Worm (Caenorhabditis elegans) whole organism, L3 larva: ENCODE results near the gene C06E8.5.

Experiments
- R02D3.7 ChIP-seq: fragments of 150-350 bp; optimal IDR thresholded peaks from 2 replicates; lab custom pipeline; 2014; ENCODE audit warnings: missing biosample characterization, missing genetic modification characterization
- ZK546.5 ChIP-seq: sonication (generic microtip); optimal IDR thresholded peaks from 2 replicates; lab custom pipeline; 2017; ENCODE audit warnings: missing biosample characterization, missing genetic modification characterization
- aly-2 ChIP-seq: fragments of 150-350 bp; optimal IDR thresholded peaks from 2 replicates; lab custom pipeline; 2014; ENCODE audit warnings: missing biosample characterization, missing genetic modification characterization
- ama-1 ChIP-seq: fragments of 150-350 bp; optimal IDR thresholded peaks from 2 replicates; lab custom pipeline; 2018
- ceh-82 ChIP-seq: fragments of 150-350 bp; optimal IDR thresholded peaks from 2 replicates; lab custom pipeline; 2014; ENCODE audit warnings: missing biosample characterization, missing genetic modification characterization
- ceh-9 ChIP-seq: sonication (generic microtip); optimal IDR thresholded peaks from 2 replicates; lab custom pipeline; 2018; ENCODE audit warnings: missing biosample characterization, missing genetic modification characterization
- daf-12 ChIP-seq: fragments of 150-350 bp; optimal IDR thresholded peaks from 2 replicates; lab custom pipeline; 2014; ENCODE audit warnings: missing biosample characterization, missing genetic modification reagents, missing genetic modification characterization
- egl-27 ChIP-seq: sonication (generic microtip); optimal IDR thresholded peaks from 4 replicates; lab custom pipeline; 2017; ENCODE audit warnings: missing biosample characterization, missing genetic modification reagents, missing genetic modification characterization
- egl-5 ChIP-seq: fragments of 150-350 bp; optimal IDR thresholded peaks from 2 replicates; lab custom pipeline; 2017; ENCODE audit warnings: missing biosample characterization, missing genetic modification reagents, missing genetic modification characterization, inconsistent platforms
- elt-1 ChIP-seq: fragments of 150-350 bp; optimal IDR thresholded peaks from 2 replicates; lab custom pipeline; 2014; ENCODE audit warnings: missing biosample characterization, missing genetic modification characterization
- elt-2 ChIP-seq: sonication (generic microtip); optimal IDR thresholded peaks from 2 replicates; lab custom pipeline; 2016; ENCODE audit warnings: missing genetic modification reagents, mild to moderate bottlenecking, missing genetic modification characterization, missing compliant biosample characterization
- eor-1 ChIP-seq, 2 experiments: fragments of 150-350 bp; optimal IDR thresholded peaks; 2 replicates each; lab custom pipeline; 2014 to 2018; ENCODE audit warnings: missing biosample characterization in 2 of 2, missing genetic modification characterization in 2 of 2
- fkh-10 ChIP-seq: sonication (generic microtip); optimal IDR thresholded peaks from 2 replicates; lab custom pipeline; 2017; ENCODE audit warnings: missing biosample characterization, missing genetic modification reagents, missing genetic modification characterization
- fos-1 ChIP-seq: fragments of 150-350 bp; optimal IDR thresholded peaks from 2 replicates; lab custom pipeline; 2014; ENCODE audit warnings: missing biosample characterization, missing genetic modification characterization
- hmg-11 ChIP-seq: sonication (generic microtip); optimal IDR thresholded peaks from 2 replicates; lab custom pipeline; 2016; ENCODE audit warnings: missing genetic modification characterization, missing compliant biosample characterization
- lin-15B ChIP-seq: fragments of 150-350 bp; optimal IDR thresholded peaks from 2 replicates; lab custom pipeline; 2014; ENCODE audit warnings: missing biosample characterization, missing genetic modification characterization
- lsy-12 ChIP-seq: sonication (generic microtip); optimal IDR thresholded peaks from 2 replicates; lab custom pipeline; 2016; ENCODE audit warnings: mild to moderate bottlenecking, missing genetic modification characterization, missing compliant biosample characterization
- mdl-1 ChIP-seq: fragments of 150-350 bp; optimal IDR thresholded peaks from 2 replicates; lab custom pipeline; 2014; ENCODE audit warnings: missing biosample characterization, missing genetic modification characterization
- mml-1 ChIP-seq: fragments of 150-350 bp; sonication (generic microtip); optimal IDR thresholded peaks from 3 replicates; lab custom pipeline; 2014; ENCODE audit warnings: missing biosample characterization, missing genetic modification characterization
- nfya-1 ChIP-seq: sonication (generic microtip); optimal IDR thresholded peaks from 2 replicates; lab custom pipeline; 2017; ENCODE audit warnings: missing genetic modification characterization, mild to moderate bottlenecking, missing compliant biosample characterization, antibody characterized with exemption, moderate library complexity; ENCODE audit not compliant: insufficient read depth
- nhr-12 ChIP-seq: fragments of 150-350 bp; optimal IDR thresholded peaks from 2 replicates; lab custom pipeline; 2014; ENCODE audit warnings: missing biosample characterization, missing genetic modification characterization
- nhr-23 ChIP-seq: fragments of 150-350 bp; optimal IDR thresholded peaks from 2 replicates; lab custom pipeline; 2014; ENCODE audit warnings: missing biosample characterization, missing genetic modification reagents, missing genetic modification characterization
- nhr-25 ChIP-seq: sonication (generic microtip); optimal IDR thresholded peaks from 2 replicates; lab custom pipeline; 2017; ENCODE audit warnings: missing biosample characterization, missing genetic modification characterization
- nhr-28 ChIP-seq: fragments of 150-350 bp; optimal IDR thresholded peaks from 2 replicates; lab custom pipeline; 2014; ENCODE audit warnings: missing biosample characterization, missing genetic modification characterization
- nhr-43 ChIP-seq: sonication (generic microtip); optimal IDR thresholded peaks from 2 replicates; lab custom pipeline; 2016; ENCODE audit warnings: mild to moderate bottlenecking, missing genetic modification characterization, missing compliant biosample characterization; ENCODE audit not compliant: poor library complexity, severe bottlenecking
- nhr-67 ChIP-seq: fragments of 150-350 bp; optimal IDR thresholded peaks from 2 replicates; lab custom pipeline; 2014; ENCODE audit warnings: missing biosample characterization, missing genetic modification characterization
- nhr-76 ChIP-seq: fragments of 150-350 bp; sonication (generic microtip); optimal IDR thresholded peaks from 5 replicates; lab custom pipeline; 2014; ENCODE audit warnings: missing biosample characterization, missing genetic modification characterization
- nhr-77 ChIP-seq: fragments of 150-350 bp; optimal IDR thresholded peaks from 2 replicates; lab custom pipeline; 2014; ENCODE audit warnings: missing biosample characterization, missing genetic modification characterization
- pha-4 ChIP-seq: fragments of 150-350 bp; optimal IDR thresholded peaks from 2 replicates; lab custom pipeline; 2014; ENCODE audit warnings: missing biosample characterization, missing genetic modification reagents, missing genetic modification characterization
- pqm-1 ChIP-seq: fragments of 150-350 bp; optimal IDR thresholded peaks from 2 replicates; lab custom pipeline; 2017; ENCODE audit warnings: missing biosample characterization, missing genetic modification characterization, inconsistent platforms
- skn-1 ChIP-seq: fragments of 150-350 bp; optimal IDR thresholded peaks from 2 replicates; lab custom pipeline; 2014; ENCODE audit warnings: missing biosample characterization, missing genetic modification characterization
- zag-1 ChIP-seq: fragments of 150-350 bp; optimal IDR thresholded peaks from 2 replicates; lab custom pipeline; 2014; ENCODE audit warnings: missing biosample characterization, missing genetic modification characterization

The C06E8.5 gene

ce11 chrIII:6961937-6962504 lies 43.2 kb downstream of the C06E8.5 start, which contains the start of the genes rpn-6.1 and F57B9.1:
TSS of gene rpn-6.1 (minus strand) at chrIII:6962001.
TSS of gene F57B9.1 (plus strand) at chrIII:6962090.
- TF ChIP-seq eor-1 (tag; optimal IDR thresholded peaks at IDR 0.05; lab: Kevin White, UChicago) (no peak), nfya-1 (tag; lab: Kevin White, UChicago) (peak; percentile 21), elt-2 (tag; lab: Kevin White, UChicago) (peak; percentile 59), egl-5 (peak; percentile 55), pqm-1 (peak; percentile 13), aly-2 (tag; lab: Kevin White, UChicago) (no peak)
- TF ChIP-seq, all 47 proteins: peak for 4

ce11 chrIII:6961167-6961566 lies 44.1 kb downstream of the C06E8.5 start:
- TF ChIP-seq ceh-9 (no peak), nhr-25 (tag; lab: Kevin White, UChicago) (no peak), pha-4 (tag; lab: Kevin White, UChicago) (peak; percentile 81), egl-27 (no peak), nhr-77 (tag; lab: Kevin White, UChicago) (no peak), lsy-12 (tag; lab: Kevin White, UChicago) (no peak), egl-5 (peak; percentile 25), hmg-11 (peak; percentile 41), nhr-67 (tag; lab: Kevin White, UChicago) (no peak), elt-2 (tag; lab: Kevin White, UChicago) (peak; percentile 13), nhr-23 (tag; lab: Kevin White, UChicago) (peak; percentile 12), skn-1 (tag; lab: Kevin White, UChicago) (peak; percentile 95), mml-1 (tag; lab: Kevin White, UChicago) (no peak), daf-12 (tag; lab: Kevin White, UChicago) (no peak), nhr-76 (tag; lab: Kevin White, UChicago) (no peak), nfya-1 (tag; lab: Kevin White, UChicago) (peak; percentile 81), lin-15B (peak; percentile 46), ama-1 (peak; percentile 40)
- TF ChIP-seq, all 47 proteins: peak for 9

DNA sequence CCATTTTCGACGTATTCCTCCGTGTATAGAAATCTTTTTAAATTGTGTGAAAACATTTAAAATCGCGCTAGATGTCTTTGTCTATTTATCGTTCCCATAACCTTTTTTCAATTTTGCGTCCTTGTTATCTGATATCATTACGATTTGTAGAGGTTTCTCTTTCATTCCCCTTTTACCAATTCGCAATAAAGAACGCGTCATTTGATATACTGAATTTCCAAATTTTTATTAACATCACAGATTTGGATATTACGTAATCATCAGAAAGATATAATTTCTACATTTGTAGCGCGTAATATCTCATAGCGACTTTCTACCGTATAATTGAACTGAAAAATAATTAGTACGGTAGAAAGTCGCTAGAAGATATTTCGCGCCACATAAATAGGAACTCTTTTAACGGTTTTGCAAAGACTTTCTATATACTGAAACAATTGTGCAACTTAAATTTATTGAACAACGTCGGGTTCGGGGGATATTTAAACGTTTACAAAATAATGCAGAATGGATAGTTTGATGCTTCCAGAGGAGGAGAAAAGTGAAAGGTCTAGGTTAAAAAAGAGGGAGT lies 46.5 kb downstream of the C06E8.5 start:
- TF ChIP-seq lsy-12 (tag; lab: Kevin White, UChicago) (no peak), nhr-28 (tag; lab: Kevin White, UChicago) (no peak), elt-1 (tag; lab: Kevin White, UChicago) (no peak), aly-2 (tag; lab: Kevin White, UChicago) (peak; percentile 26), nhr-25 (tag; lab: Kevin White, UChicago) (no peak)
- TF ChIP-seq, all 47 proteins: peak for 1

DNA sequence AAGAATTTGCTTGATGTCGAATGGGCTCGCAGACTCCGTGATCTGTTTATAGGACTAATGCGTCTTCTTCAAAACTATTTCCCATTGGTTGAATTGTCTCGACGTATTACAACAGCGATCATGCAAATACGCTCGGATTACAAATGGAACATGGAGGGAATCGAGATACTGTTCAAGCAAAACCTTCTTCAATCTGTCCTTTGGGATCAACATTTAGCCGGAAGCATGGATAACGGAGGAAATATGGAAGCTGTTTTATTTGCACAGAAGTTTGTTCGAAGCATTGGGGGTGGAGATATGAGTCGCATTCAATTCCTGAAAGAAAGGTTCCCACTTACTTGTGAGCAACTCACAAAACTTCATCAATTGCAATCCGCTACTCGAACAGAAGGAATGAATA lies 49.5 kb downstream of the C06E8.5 start:
- no peak for TF ChIP-seq nhr-76 (tag; lab: Kevin White, UChicago)

ce11 chrIII:6953978-6954377 lies 51.3 kb downstream of the C06E8.5 start:
- TF ChIP-seq daf-12 (tag; lab: Kevin White, UChicago): no peak
- TF ChIP-seq mml-1 (tag; lab: Kevin White, UChicago): no peak

DNA sequence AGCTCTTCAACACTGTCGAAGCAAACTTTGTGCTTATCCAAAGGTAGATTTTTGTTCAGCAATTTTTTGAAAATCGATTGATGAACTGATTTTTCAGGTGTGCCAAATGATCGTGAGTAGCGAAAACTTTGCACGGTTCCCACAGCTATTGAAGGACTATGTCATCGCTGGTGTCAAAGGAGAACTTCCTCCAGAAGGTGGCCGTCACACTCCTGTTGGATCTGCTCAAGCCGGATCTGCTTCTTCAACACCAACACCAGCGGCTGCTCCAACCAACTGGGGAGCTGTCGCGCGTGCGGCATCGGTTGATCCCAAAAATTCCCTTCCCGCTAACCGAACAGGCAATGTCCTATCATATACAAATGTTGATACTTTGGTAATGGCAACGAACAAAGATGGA lies 51.9 kb downstream of the C06E8.5 start:
- TF ChIP-seq mml-1 (tag; lab: Kevin White, UChicago) (no peak), ZK546.5 (no peak), eor-1 (tag; optimal IDR thresholded peaks at IDR 0.05; lab: Kevin White, UChicago) (no peak), mdl-1 (tag; lab: Kevin White, UChicago) (no peak), R02D3.7 (tag; lab: Kevin White, UChicago) (no peak), nhr-43 (no peak), egl-27 (no peak), nhr-67 (tag; lab: Kevin White, UChicago) (no peak), lsy-12 (tag; lab: Kevin White, UChicago) (no peak), lin-15B (no peak), pqm-1 (no peak), ceh-82 (tag; lab: Kevin White, UChicago) (no peak), fkh-10 (no peak), nhr-23 (tag; lab: Kevin White, UChicago) (no peak), nhr-12 (tag; lab: Kevin White, UChicago) (no peak), nhr-76 (tag; lab: Kevin White, UChicago) (no peak), zag-1 (tag; lab: Kevin White, UChicago) (no peak), fos-1 (tag; lab: Kevin White, UChicago) (no peak), nhr-77 (tag; lab: Kevin White, UChicago) (no peak)
- TF ChIP-seq, all 47 proteins: peak for 0
